Worm (Caenorhabditis elegans) whole organism, young adult: ENCODE data around the gene T24E12.6.

Experiments used
- F57A8.1 ChIP-seq: fragments of 200-800 bp; sonication (Bioruptor generic); optimal IDR thresholded peaks from 2 replicates; lab custom pipeline; 2018; ENCODE audit warnings: mild to moderate bottlenecking, missing genetic modification characterization, moderate library complexity, missing compliant biosample characterization
- attf-6 ChIP-seq: fragments of 200-800 bp; sonication (Bioruptor generic); IDR thresholded peaks from 2 replicates; pipeline ENCODE4 v1.3.6; 2022; ENCODE audit warnings: missing genetic modification reagents, missing genetic modification characterization, missing compliant biosample characterization
- cebp-2 ChIP-seq: fragments of 200-800 bp; sonication (Bioruptor generic); IDR thresholded peaks from 2 replicates; pipeline ENCODE4 v1.3.6; 2022; ENCODE audit warnings: missing genetic modification characterization, missing compliant biosample characterization
- dox-1 ChIP-seq: fragments of 200-800 bp; sonication (Bioruptor generic); IDR thresholded peaks from 2 replicates; pipeline ENCODE4 v1.3.6; 2022; ENCODE audit warnings: missing genetic modification reagents, missing genetic modification characterization, missing compliant biosample characterization
- ets-4 ChIP-seq: fragments of 200-800 bp; sonication (Bioruptor generic); optimal IDR thresholded peaks from 2 replicates; lab custom pipeline; 2018; ENCODE audit warnings: mild to moderate bottlenecking, missing genetic modification characterization, missing compliant biosample characterization
- lin-54 ChIP-seq: fragments of 200-800 bp; sonication (Bioruptor generic); optimal IDR thresholded peaks from 2 replicates; lab custom pipeline; 2018; ENCODE audit warnings: mild to moderate bottlenecking, missing genetic modification characterization, missing compliant biosample characterization
- nhr-27 ChIP-seq: fragments of 200-800 bp; sonication (Bioruptor generic); optimal IDR thresholded peaks from 2 replicates; lab custom pipeline; 2018; ENCODE audit warnings: mild to moderate bottlenecking, missing genetic modification characterization, moderate library complexity, missing compliant biosample characterization
- pha-4 ChIP-seq: fragments of 150-350 bp; sonication (generic microtip); optimal IDR thresholded peaks from 2 replicates; lab custom pipeline; 2014; ENCODE audit warnings: missing biosample characterization, missing genetic modification reagents, missing genetic modification characterization
- rcor-1 ChIP-seq: fragments of 200-800 bp; sonication (Bioruptor generic); IDR thresholded peaks from 2 replicates; pipeline ENCODE4 v1.3.6; 2022; ENCODE audit warnings: missing genetic modification reagents, missing genetic modification characterization, missing compliant biosample characterization
- repo-1 ChIP-seq: sonication (generic microtip); optimal IDR thresholded peaks from 2 replicates; lab custom pipeline; 2017; ENCODE audit warnings: mild to moderate bottlenecking, missing genetic modification characterization, missing compliant biosample characterization
- snpc-4 ChIP-seq, 5 experiments: fragments of 150-350 bp in 1 of 5; sonication (generic microtip) in 4 of 5; optimal IDR thresholded peaks; 2 replicates each; lab custom pipeline; 2014 to 2018; ENCODE audit warnings: missing genetic modification characterization in 5 of 5, missing biosample characterization in 3 of 5, antibody characterized with exemption in 2 of 5, mild to moderate bottlenecking in 2 of 5, missing compliant biosample characterization in 2 of 5, missing genotype in 2 of 5, moderate library complexity in 2 of 5, missing genetic modification reagents in 1 of 5
- unc-130 ChIP-seq: sonication (generic microtip); optimal IDR thresholded peaks from 2 replicates; lab custom pipeline; 2016; ENCODE audit warnings: missing genetic modification reagents, missing genetic modification characterization, missing compliant biosample characterization
- unc-62 ChIP-seq: fragments of 150-350 bp; optimal IDR thresholded peaks from 2 replicates; lab custom pipeline; 2014; ENCODE audit warnings: missing biosample characterization, missing genetic modification reagents, missing genetic modification characterization
- ztf-22 ChIP-seq: fragments of 200-800 bp; sonication (Bioruptor generic); optimal IDR thresholded peaks from 2 replicates; lab custom pipeline; 2018; ENCODE audit warnings: mild to moderate bottlenecking, missing genetic modification characterization, moderate library complexity, missing compliant biosample characterization

ce11 chrII:3711047-3711446 is 50.5 kb downstream of the T24E12.6 start, which contains the start of gene fbxc-53:
- TF ChIP-seq ets-4 (no peak), ztf-22 (no peak), nhr-27 (no peak), unc-130 (no peak), pha-4 (tag; lab: Kevin White, UChicago) (no peak), dox-1 (GFP tag; lab: Robert Waterston, UW) (no peak), unc-62 (GFP tag; lab: Kevin White, UChicago) (no peak), repo-1 (no peak), lin-54 (GFP tag; lab: Kevin White, UChicago) (no peak), rcor-1 (GFP tag; lab: Robert Waterston, UW) (no peak), snpc-4 (GFP tag; optimal IDR thresholded peaks at IDR 0.05; lab: Kevin White, UChicago) (no peak), snpc-4 (tag; optimal IDR thresholded peaks at IDR 0.05; lab: Kevin White, UChicago) (no peak), attf-6 (no peak), F57A8.1 (no peak), cebp-2 (GFP tag; lab: Robert Waterston, UW) (no peak)
